Worm (Caenorhabditis elegans): ENCODE measurements around the gene T27E9.2.
"Not testable (repeated sequence)": the region's sequence is repeated elsewhere in the genome, so short reads cannot be mapped to it uniquely, and the experiment has no call there.

Gene T27E9.2

DNA sequence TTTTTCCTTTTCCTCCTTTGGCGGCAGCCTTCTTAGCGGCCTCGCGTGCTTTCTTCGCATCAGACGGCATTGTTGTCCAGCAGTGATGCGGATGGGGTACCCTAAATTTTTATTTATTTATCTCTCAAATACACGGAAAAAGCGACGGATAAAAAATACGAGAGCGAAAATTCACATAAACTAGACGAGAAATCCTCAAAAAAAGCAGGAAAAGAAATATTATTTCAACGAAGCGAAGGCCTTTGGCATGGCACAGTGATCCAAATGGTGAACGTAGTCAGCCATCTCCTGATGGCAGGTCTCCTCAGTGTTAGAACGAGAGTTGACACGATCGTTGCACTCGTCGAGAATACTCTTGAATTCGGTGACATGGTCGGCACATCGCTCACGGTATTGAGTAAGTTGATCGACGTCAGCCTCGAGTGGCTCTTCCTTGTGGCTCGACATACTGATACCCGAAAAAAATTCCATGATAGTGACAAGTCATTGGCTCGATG, at the start of gene T27E9.2, which contains the start of gene abcf-2:
Gene T27E9.2 (minus strand): TSS at position 447 of the 497 bp plus-strand sequence.
Gene abcf-2 (minus strand): TSS at position 101 of the 497 bp plus-strand sequence.
- no peak for TF ChIP-seq ztf-23 (GFP tag; IDR thresholded peaks at IDR 0.05)
- TF ChIP-seq med-1 (GFP tag; optimal IDR thresholded peaks at IDR 0.05; ENCODE audit: insufficient read depth), result no peak
- no peak for TF ChIP-seq ref-1 (GFP tag; conservative IDR thresholded peaks at IDR 0.05)
- TF ChIP-seq T22C8.4 (GFP tag; IDR thresholded peaks at IDR 0.05), result no peak
- TF ChIP-seq klf-2 (GFP tag; conservative IDR thresholded peaks at IDR 0.05), result no peak
- no peak for TF ChIP-seq cog-1 (tag; optimal IDR thresholded peaks at IDR 0.05)
- TF ChIP-seq tab-1 (GFP tag; IDR thresholded peaks at IDR 0.05), result no peak
- no peak for TF ChIP-seq ztf-29 (GFP tag; IDR thresholded peaks at IDR 0.05)
- no peak for TF ChIP-seq flt-1 (GFP tag; IDR thresholded peaks at IDR 0.05)

DNA sequence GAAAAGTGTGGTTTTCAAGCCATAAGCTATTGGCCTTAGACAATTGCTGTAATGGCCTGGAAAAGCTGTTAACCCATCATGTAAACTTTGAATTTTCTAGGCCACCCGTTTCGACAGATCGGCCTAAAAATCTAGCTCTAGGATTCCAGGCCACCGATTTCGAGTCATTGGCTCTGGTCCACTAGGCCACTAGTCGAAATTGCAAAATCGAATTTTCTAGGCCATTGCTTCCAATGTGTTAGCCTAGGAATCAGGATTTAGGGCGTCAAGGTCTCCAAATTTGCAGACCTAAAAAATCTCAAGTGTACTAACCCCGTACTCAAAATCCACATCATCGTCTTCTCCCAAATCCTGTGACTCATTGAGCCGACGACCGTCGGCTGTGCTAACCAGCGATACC, 48.4 kb upstream of the T27E9.2 start:
- TF ChIP-seq cog-1 (tag; optimal IDR thresholded peaks at IDR 0.05) (no peak), ref-1 (GFP tag; conservative IDR thresholded peaks at IDR 0.05) (no peak), ztf-23 (GFP tag; IDR thresholded peaks at IDR 0.05) (no peak), klf-2 (GFP tag; conservative IDR thresholded peaks at IDR 0.05) (no peak), ztf-29 (GFP tag; IDR thresholded peaks at IDR 0.05) (no peak), med-1 (GFP tag; optimal IDR thresholded peaks at IDR 0.05; ENCODE audit: insufficient read depth) (no peak), T22C8.4 (GFP tag; IDR thresholded peaks at IDR 0.05) (no peak), tab-1 (GFP tag; IDR thresholded peaks at IDR 0.05) (no peak), flt-1 (GFP tag; IDR thresholded peaks at IDR 0.05) (no peak)

DNA sequence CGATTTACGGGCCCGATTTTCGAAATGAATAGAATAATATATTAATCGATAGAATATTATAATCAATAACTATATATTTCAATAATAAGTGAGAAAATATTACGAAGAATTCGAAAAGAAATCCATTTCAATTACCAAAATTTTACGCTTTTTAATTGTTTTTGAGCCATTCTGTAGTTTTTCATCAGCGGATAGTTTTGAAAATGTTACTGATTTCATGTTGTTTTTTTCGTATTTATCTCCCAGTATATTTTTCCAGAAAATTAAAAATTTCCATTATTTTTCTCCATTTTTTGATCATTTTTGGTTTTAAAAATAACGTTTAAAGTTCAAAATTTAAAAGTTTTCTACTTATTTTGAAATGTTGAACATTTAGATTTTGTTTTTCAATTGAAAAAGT, 43.3 kb upstream of the T27E9.2 start, which contains the start of gene T28A8.3:
Gene T28A8.3 (plus strand): TSS at position 301 of the 400 bp plus-strand sequence.
- TF ChIP-seq ref-1 (GFP tag; conservative IDR thresholded peaks at IDR 0.05) (no peak), ztf-29 (GFP tag; IDR thresholded peaks at IDR 0.05) (no peak), tab-1 (GFP tag; IDR thresholded peaks at IDR 0.05) (no peak), klf-2 (GFP tag; conservative IDR thresholded peaks at IDR 0.05) (no peak), T22C8.4 (GFP tag; IDR thresholded peaks at IDR 0.05) (no peak), cog-1 (tag; optimal IDR thresholded peaks at IDR 0.05) (no peak)

DNA sequence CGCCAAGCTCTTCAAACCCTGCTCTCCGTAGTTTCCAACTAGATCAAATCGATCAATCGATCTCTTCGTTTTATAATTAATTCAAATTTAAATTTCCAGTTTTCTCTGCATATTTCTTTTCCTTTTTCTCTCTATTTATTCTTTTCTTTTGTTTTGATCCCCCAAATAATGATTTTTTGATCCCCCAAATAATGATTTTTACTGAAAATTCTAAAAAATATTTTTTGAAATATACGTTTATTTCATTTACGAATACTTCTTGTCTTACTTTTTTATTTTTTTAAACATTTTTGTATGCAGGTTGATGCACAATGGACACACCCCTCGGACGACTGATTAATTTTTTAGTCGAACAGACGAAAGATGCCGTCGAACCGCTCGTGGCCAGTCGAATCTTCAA, 41.0 kb upstream of the T27E9.2 start, which contains the start of gene T28A8.4:
Gene T28A8.4 (plus strand): TSS at position 301 of the 400 bp plus-strand sequence.
- TF ChIP-seq tab-1 (GFP tag; IDR thresholded peaks at IDR 0.05) (no peak), ref-1 (GFP tag; conservative IDR thresholded peaks at IDR 0.05) (no peak), flt-1 (GFP tag; IDR thresholded peaks at IDR 0.05) (no peak), med-1 (GFP tag; optimal IDR thresholded peaks at IDR 0.05; ENCODE audit: insufficient read depth) (no peak), cog-1 (tag; optimal IDR thresholded peaks at IDR 0.05) (no peak), klf-2 (GFP tag; conservative IDR thresholded peaks at IDR 0.05) (no peak), T22C8.4 (GFP tag; IDR thresholded peaks at IDR 0.05) (no peak), ztf-29 (GFP tag; IDR thresholded peaks at IDR 0.05) (no peak), ztf-23 (GFP tag; IDR thresholded peaks at IDR 0.05) (no peak)

DNA sequence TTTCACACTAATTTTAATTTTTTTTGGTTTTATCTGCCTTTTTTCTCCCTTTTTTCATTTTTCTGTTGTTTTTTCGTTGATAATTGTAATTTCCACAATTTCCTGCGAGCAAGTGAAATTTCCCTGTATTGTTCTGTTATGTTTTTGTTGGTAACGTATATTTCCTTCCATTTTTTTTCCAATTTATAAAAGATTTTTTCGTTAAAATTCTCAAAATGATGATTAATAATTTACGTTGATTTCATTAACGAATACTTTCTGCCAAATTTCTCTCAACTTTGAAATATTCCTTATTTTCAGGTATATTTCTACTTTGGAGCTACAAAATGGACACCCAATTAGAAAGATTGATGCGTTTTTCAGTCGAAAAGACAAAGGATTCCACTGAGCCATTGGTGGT, 40.1 kb upstream of the T27E9.2 start, which contains the start of gene T28A8.8:
Gene T28A8.8 (plus strand): TSS at position 301 of the 400 bp plus-strand sequence.
- TF ChIP-seq klf-2 (GFP tag; conservative IDR thresholded peaks at IDR 0.05) (no peak), ref-1 (GFP tag; conservative IDR thresholded peaks at IDR 0.05) (no peak), med-1 (GFP tag; optimal IDR thresholded peaks at IDR 0.05; ENCODE audit: insufficient read depth) (no peak), flt-1 (GFP tag; IDR thresholded peaks at IDR 0.05) (no peak), tab-1 (GFP tag; IDR thresholded peaks at IDR 0.05) (no peak), ztf-23 (GFP tag; IDR thresholded peaks at IDR 0.05) (no peak), cog-1 (tag; optimal IDR thresholded peaks at IDR 0.05) (no peak), ztf-29 (GFP tag; IDR thresholded peaks at IDR 0.05) (no peak), T22C8.4 (GFP tag; IDR thresholded peaks at IDR 0.05) (no peak)

DNA sequence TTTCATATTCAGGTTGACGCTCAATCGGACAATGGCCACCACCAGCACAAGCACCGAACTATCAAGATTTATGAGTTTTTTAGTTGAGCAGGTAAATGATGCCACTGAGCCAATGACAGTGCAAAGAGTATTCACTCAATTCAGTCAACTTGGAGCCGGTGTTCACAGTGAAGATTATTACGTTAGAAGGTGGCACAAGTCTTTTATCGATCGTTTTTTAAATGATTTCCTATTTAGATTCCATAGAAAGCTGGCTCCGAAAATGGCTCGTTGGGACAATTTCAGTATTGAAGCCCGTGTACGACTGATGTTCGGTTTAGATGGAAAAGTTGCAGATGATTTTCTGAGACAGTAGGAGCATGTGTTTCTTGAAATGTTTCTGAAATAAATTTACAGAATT, 39.2 kb upstream of the T27E9.2 start, which contains the start of gene T28A8.5:
Gene T28A8.5 (plus strand): TSS at position 32 of the 400 bp plus-strand sequence.
- TF ChIP-seq ztf-23 (GFP tag; IDR thresholded peaks at IDR 0.05) (no peak), med-1 (GFP tag; optimal IDR thresholded peaks at IDR 0.05; ENCODE audit: insufficient read depth) (no peak), klf-2 (GFP tag; conservative IDR thresholded peaks at IDR 0.05) (no peak), ref-1 (GFP tag; conservative IDR thresholded peaks at IDR 0.05) (no peak), flt-1 (GFP tag; IDR thresholded peaks at IDR 0.05) (no peak), cog-1 (tag; optimal IDR thresholded peaks at IDR 0.05) (no peak), T22C8.4 (GFP tag; IDR thresholded peaks at IDR 0.05) (no peak), ztf-29 (GFP tag; IDR thresholded peaks at IDR 0.05) (no peak), tab-1 (GFP tag; IDR thresholded peaks at IDR 0.05) (no peak)

DNA sequence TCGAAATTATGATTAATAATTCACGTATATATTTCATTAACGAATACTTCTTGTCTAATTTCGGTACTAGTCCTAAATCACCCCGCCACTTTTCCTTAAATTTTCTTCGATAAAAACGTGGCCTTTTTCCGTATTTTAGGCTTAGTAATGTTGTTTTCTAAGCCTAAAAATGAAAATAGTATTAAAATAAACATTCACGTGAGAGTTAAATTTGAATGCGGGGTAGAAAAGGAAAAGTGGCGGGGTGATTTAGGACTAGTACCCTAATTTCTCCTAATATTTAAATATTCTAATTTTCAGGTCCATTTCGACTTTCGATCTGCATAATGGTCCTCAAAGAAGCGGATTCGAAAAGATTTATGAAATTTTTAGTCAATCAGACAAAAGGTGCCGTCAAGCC, 36.5 kb upstream of the T27E9.2 start, which contains the start of gene T28A8.6:
Gene T28A8.6 (plus strand): TSS at position 301 of the 400 bp plus-strand sequence.
- not testable (repeated sequence) for TF ChIP-seq med-1 (GFP tag; optimal IDR thresholded peaks at IDR 0.05; ENCODE audit: insufficient read depth); T22C8.4 (GFP tag; IDR thresholded peaks at IDR 0.05); ztf-29 (GFP tag; IDR thresholded peaks at IDR 0.05)

DNA sequence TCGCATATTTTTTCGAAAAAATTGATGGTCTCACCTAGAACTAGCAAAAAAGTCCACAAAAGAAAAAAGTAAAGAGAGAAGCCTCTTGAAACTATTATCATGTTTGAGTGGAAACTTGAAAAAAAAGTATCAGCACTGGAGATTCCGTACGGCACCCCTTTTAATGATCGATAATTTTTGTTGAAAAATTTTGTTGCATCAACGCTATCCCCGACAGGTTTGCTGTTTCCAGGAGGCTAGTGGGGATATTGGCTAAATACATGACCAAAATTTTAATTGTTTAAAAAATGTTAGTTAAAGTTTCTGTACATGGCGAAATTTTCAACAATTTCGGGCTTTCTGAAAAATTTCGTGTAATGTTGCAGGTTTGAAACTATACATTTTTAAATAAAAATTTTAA, 33.2 kb upstream of the T27E9.2 start, which contains the start of gene T28A8.2:
Gene T28A8.2 (minus strand): TSS at position 101 of the 400 bp plus-strand sequence.
- TF ChIP-seq klf-2 (GFP tag; conservative IDR thresholded peaks at IDR 0.05) (no peak), cog-1 (tag; optimal IDR thresholded peaks at IDR 0.05) (no peak), tab-1 (GFP tag; IDR thresholded peaks at IDR 0.05) (no peak), ztf-23 (GFP tag; IDR thresholded peaks at IDR 0.05) (no peak), T22C8.4 (GFP tag; IDR thresholded peaks at IDR 0.05) (no peak), med-1 (GFP tag; optimal IDR thresholded peaks at IDR 0.05; ENCODE audit: insufficient read depth) (no peak), flt-1 (GFP tag; IDR thresholded peaks at IDR 0.05) (no peak), ref-1 (GFP tag; conservative IDR thresholded peaks at IDR 0.05) (no peak), ztf-29 (GFP tag; IDR thresholded peaks at IDR 0.05) (no peak)

DNA sequence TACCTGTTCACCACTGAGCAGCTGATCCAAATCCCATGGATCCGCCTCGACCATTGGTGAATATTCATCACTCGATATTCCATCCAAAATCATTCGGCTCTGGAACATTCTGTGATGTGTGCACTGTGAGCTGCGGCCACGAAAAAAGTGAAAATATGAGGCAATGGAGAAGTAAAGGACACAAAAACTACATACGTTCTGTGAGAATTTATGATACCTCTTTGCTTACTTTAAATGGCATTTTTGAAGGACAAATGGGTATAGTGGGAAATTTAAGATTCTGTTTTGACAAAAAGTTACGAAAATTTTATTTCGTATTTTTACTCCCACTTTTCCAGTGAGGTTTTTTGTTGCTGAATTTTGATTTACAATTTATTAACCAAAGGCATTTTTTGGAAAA, 30.0 kb upstream of the T27E9.2 start, which contains the start of gene twk-40:
Gene twk-40 (minus strand): TSS at position 101 of the 400 bp plus-strand sequence.
- TF ChIP-seq ref-1 (GFP tag; conservative IDR thresholded peaks at IDR 0.05) (no peak), klf-2 (GFP tag; conservative IDR thresholded peaks at IDR 0.05) (no peak), med-1 (GFP tag; optimal IDR thresholded peaks at IDR 0.05; ENCODE audit: insufficient read depth) (no peak), T22C8.4 (GFP tag; IDR thresholded peaks at IDR 0.05) (no peak), ztf-29 (GFP tag; IDR thresholded peaks at IDR 0.05) (no peak), tab-1 (GFP tag; IDR thresholded peaks at IDR 0.05) (no peak), ztf-23 (GFP tag; IDR thresholded peaks at IDR 0.05) (no peak), cog-1 (tag; optimal IDR thresholded peaks at IDR 0.05) (no peak), flt-1 (GFP tag; IDR thresholded peaks at IDR 0.05) (no peak)

Measured in whole organism, midembryonic.